Worm (Caenorhabditis elegans) whole organism, L1 larva: ENCODE results near the gene npr-41.

ENCODE experiments used
- C16A3.4 ChIP-seq: fragments of 150-350 bp; optimal IDR thresholded peaks from 2 replicates; lab custom pipeline; 2014; ENCODE audit warnings: missing biosample characterization, missing genetic modification characterization
- C34B4.2 ChIP-seq: sonication (generic microtip); optimal IDR thresholded peaks from 2 replicates; lab custom pipeline; 2017; ENCODE audit warnings: mild to moderate bottlenecking, missing genetic modification characterization, missing compliant biosample characterization
- F16B12.6 ChIP-seq: fragments of 150-350 bp; optimal IDR thresholded peaks from 2 replicates; lab custom pipeline; 2014; ENCODE audit warnings: missing biosample characterization, missing genetic modification characterization
- Y116A8C.19 ChIP-seq: sonication (generic microtip); optimal IDR thresholded peaks from 2 replicates; lab custom pipeline; 2016; ENCODE audit warnings: missing compliant biosample characterization, missing genetic modification characterization, borderline replicate concordance
- aly-2 ChIP-seq: fragments of 150-350 bp; optimal IDR thresholded peaks from 2 replicates; lab custom pipeline; 2014; ENCODE audit warnings: missing biosample characterization, missing genetic modification characterization
- ama-1 ChIP-seq: fragments of 150-350 bp; optimal IDR thresholded peaks from 2 replicates; lab custom pipeline; 2014
- blmp-1 ChIP-seq: fragments of 150-350 bp; optimal IDR thresholded peaks from 2 replicates; lab custom pipeline; 2014; ENCODE audit warnings: missing biosample characterization, missing genetic modification characterization
- ceh-8 ChIP-seq: fragments of 200-800 bp; sonication (Bioruptor generic); optimal IDR thresholded peaks from 2 replicates; lab custom pipeline; 2018; ENCODE audit warnings: mild to moderate bottlenecking, missing genetic modification characterization, moderate library complexity, missing compliant biosample characterization
- dsc-1 ChIP-seq: sonication (generic microtip); optimal IDR thresholded peaks from 2 replicates; lab custom pipeline; 2016; ENCODE audit warnings: mild to moderate bottlenecking, missing genetic modification characterization, missing compliant biosample characterization
- efl-1 ChIP-seq, 4 experiments: fragments of 150-350 bp; optimal IDR thresholded peaks in 3 of 4; peaks in 1 of 4; 1 replicate in 1 of 4; 2 replicates in 3 of 4; lab custom pipeline; 2014; ENCODE audit warnings: missing biosample characterization in 2 of 4, missing genetic modification characterization in 2 of 4, missing genetic modification reagents in 2 of 4
- egl-13 ChIP-seq: sonication (generic microtip); optimal IDR thresholded peaks from 2 replicates; lab custom pipeline; 2016; ENCODE audit warnings: missing genotype, missing genetic modification reagents, missing genetic modification characterization, missing compliant biosample characterization
- egl-27 ChIP-seq, 2 experiments: fragments of 150-350 bp in 1 of 2; sonication (generic microtip); optimal IDR thresholded peaks; 3 replicates each; lab custom pipeline; 2017 to 2018; ENCODE audit warnings: missing biosample characterization in 2 of 2, missing genetic modification characterization in 2 of 2, missing genetic modification reagents in 2 of 2
- elt-2 ChIP-seq: sonication (generic microtip); optimal IDR thresholded peaks from 2 replicates; lab custom pipeline; 2016; ENCODE audit warnings: missing genetic modification characterization, mild to moderate bottlenecking, inconsistent platforms, missing compliant biosample characterization, missing genetic modification reagents
- elt-3 ChIP-seq, 6 experiments: fragments of 150-350 bp in 1 of 6; sonication (generic microtip); optimal IDR thresholded peaks; 2 replicates each; lab custom pipeline; 2017 to 2018; ENCODE audit warnings: missing biosample characterization in 6 of 6, missing genetic modification characterization in 6 of 6, inconsistent platforms in 1 of 6
- fkh-10 ChIP-seq: sonication (generic microtip); optimal IDR thresholded peaks from 2 replicates; lab custom pipeline; 2017; ENCODE audit warnings: missing biosample characterization, missing genetic modification reagents, missing genetic modification characterization
- fkh-4 ChIP-seq: sonication (generic microtip); optimal IDR thresholded peaks from 2 replicates; lab custom pipeline; 2016; ENCODE audit warnings: missing compliant biosample characterization, missing genetic modification characterization, borderline replicate concordance
- fos-1 ChIP-seq: fragments of 150-350 bp; optimal IDR thresholded peaks from 2 replicates; lab custom pipeline; 2014; ENCODE audit warnings: missing biosample characterization, missing genetic modification characterization
- hlh-4 ChIP-seq: sonication (generic microtip); optimal IDR thresholded peaks from 2 replicates; lab custom pipeline; 2016; ENCODE audit warnings: mild to moderate bottlenecking, missing genetic modification characterization, missing compliant biosample characterization
- isw-1 ChIP-seq: fragments of 200-800 bp; sonication (Bioruptor generic); IDR thresholded peaks from 2 replicates; pipeline ENCODE4 v1.3.6; 2022; ENCODE audit warnings: missing genetic modification characterization, missing compliant biosample characterization
- jun-1 ChIP-seq: fragments of 150-350 bp; optimal IDR thresholded peaks from 2 replicates; lab custom pipeline; 2014; ENCODE audit warnings: missing biosample characterization, missing genetic modification reagents, missing genetic modification characterization
- lin-15B ChIP-seq: fragments of 150-350 bp; sonication (generic microtip); optimal IDR thresholded peaks from 3 replicates; lab custom pipeline; 2014; ENCODE audit warnings: missing biosample characterization, missing genetic modification characterization
- mdl-1 ChIP-seq, 2 experiments: fragments of 150-350 bp; optimal IDR thresholded peaks; 2 replicates each; lab custom pipeline; 2014 to 2017; ENCODE audit warnings: missing biosample characterization in 2 of 2, missing genetic modification characterization in 2 of 2, inconsistent platforms in 1 of 2
- mef-2 ChIP-seq: fragments of 150-350 bp; optimal IDR thresholded peaks from 2 replicates; lab custom pipeline; 2014; ENCODE audit warnings: missing biosample characterization, missing genetic modification characterization
- nhr-19 ChIP-seq: fragments of 200-800 bp; sonication (Bioruptor generic); conservative IDR thresholded peaks from 2 replicates; pipeline ENCODE4 v1.3.6; 2022; ENCODE audit warnings: missing genetic modification characterization, missing compliant biosample characterization
- nhr-20 ChIP-seq: sonication (generic microtip); optimal IDR thresholded peaks from 2 replicates; lab custom pipeline; 2016; ENCODE audit warnings: mild to moderate bottlenecking, missing genetic modification characterization, missing compliant biosample characterization
- nhr-237 ChIP-seq: fragments of 150-350 bp; optimal IDR thresholded peaks from 2 replicates; lab custom pipeline; 2014; ENCODE audit warnings: missing biosample characterization, missing genetic modification characterization
- nhr-28 ChIP-seq: fragments of 150-350 bp; optimal IDR thresholded peaks from 2 replicates; lab custom pipeline; 2014; ENCODE audit warnings: missing biosample characterization, missing genetic modification characterization
- nhr-71 ChIP-seq: sonication (generic microtip); optimal IDR thresholded peaks from 2 replicates; lab custom pipeline; 2016; ENCODE audit warnings: mild to moderate bottlenecking, missing genetic modification characterization, moderate library complexity, missing compliant biosample characterization
- nhr-77 ChIP-seq: fragments of 150-350 bp; optimal IDR thresholded peaks from 2 replicates; lab custom pipeline; 2014; ENCODE audit warnings: missing biosample characterization, missing genetic modification characterization
- nhr-84 ChIP-seq: sonication (generic microtip); optimal IDR thresholded peaks from 2 replicates; lab custom pipeline; 2017; ENCODE audit warnings: missing biosample characterization, missing genetic modification characterization
- nhr-85 ChIP-seq: sonication (generic microtip); peaks from one replicate; lab custom pipeline; 2016; ENCODE audit warnings: missing genetic modification characterization, inconsistent platforms, missing compliant biosample characterization
- nhr-90 ChIP-seq: sonication (generic microtip); optimal IDR thresholded peaks from 2 replicates; lab custom pipeline; 2016; ENCODE audit warnings: mild to moderate bottlenecking, missing genetic modification characterization, missing compliant biosample characterization; ENCODE audit not compliant: poor library complexity
- pqm-1 ChIP-seq: sonication (generic microtip); optimal IDR thresholded peaks from 3 replicates; lab custom pipeline; 2017; ENCODE audit warnings: missing biosample characterization, missing genetic modification characterization
- snpc-4 ChIP-seq: fragments of 150-350 bp; optimal IDR thresholded peaks from 2 replicates; lab custom pipeline; 2014; ENCODE audit warnings: missing biosample characterization, missing genetic modification characterization
- sox-4 ChIP-seq: sonication (generic microtip); optimal IDR thresholded peaks from 2 replicates; lab custom pipeline; 2016; ENCODE audit warnings: missing genetic modification characterization, missing compliant biosample characterization
- sptf-1 ChIP-seq: fragments of 150-350 bp; optimal IDR thresholded peaks from 2 replicates; lab custom pipeline; 2014; ENCODE audit warnings: missing biosample characterization, missing genetic modification characterization
- sup-37 ChIP-seq: fragments of 200-800 bp; sonication (Bioruptor generic); optimal IDR thresholded peaks from 2 replicates; lab custom pipeline; 2018; ENCODE audit warnings: mild to moderate bottlenecking, missing genetic modification characterization, missing compliant biosample characterization
- swsn-7 ChIP-seq: sonication (generic microtip); optimal IDR thresholded peaks from 2 replicates; lab custom pipeline; 2016; ENCODE audit warnings: missing genetic modification characterization, missing compliant biosample characterization
- unc-86 ChIP-seq: sonication (generic microtip); optimal IDR thresholded peaks from 2 replicates; lab custom pipeline; 2016; ENCODE audit warnings: missing genetic modification characterization, missing compliant biosample characterization
- unc-98 ChIP-seq: fragments of 200-800 bp; sonication (Bioruptor generic); IDR thresholded peaks from 2 replicates; pipeline ENCODE4 v1.3.6; 2022; ENCODE audit warnings: missing genetic modification characterization, missing compliant biosample characterization
- vab-15 ChIP-seq: sonication (generic microtip); optimal IDR thresholded peaks from 2 replicates; lab custom pipeline; 2017; ENCODE audit warnings: missing genotype, mild to moderate bottlenecking, missing genetic modification characterization, missing compliant biosample characterization
- zag-1 ChIP-seq: fragments of 150-350 bp; optimal IDR thresholded peaks from 2 replicates; lab custom pipeline; 2014; ENCODE audit warnings: missing biosample characterization, missing genetic modification characterization
- zip-4 ChIP-seq: fragments of 200-800 bp; sonication (Bioruptor generic); optimal IDR thresholded peaks from 2 replicates; lab custom pipeline; 2018; ENCODE audit warnings: mild to moderate bottlenecking, missing genetic modification characterization, moderate library complexity, missing compliant biosample characterization
- ztf-11 ChIP-seq, 2 experiments: sonication (generic microtip); optimal IDR thresholded peaks; 2 replicates each; lab custom pipeline; 2016 to 2017; ENCODE audit warnings: missing genetic modification characterization in 2 of 2, missing biosample characterization in 1 of 2, missing compliant biosample characterization in 1 of 2
- ztf-4 ChIP-seq: fragments of 150-350 bp; optimal IDR thresholded peaks from 2 replicates; lab custom pipeline; 2014; ENCODE audit warnings: missing biosample characterization, missing genetic modification characterization

Gene npr-41

ce11 chrII:11473525-11474181 lies 36.8 kb upstream of the npr-41 start, which contains the start of the genes metl-1 and W02B12.11 (continued):
- TF ChIP-seq dsc-1 (tag; lab: Kevin White, UChicago) = peak; percentile 90
- TF ChIP-seq ztf-4 (tag; lab: Kevin White, UChicago) = peak; percentile 80
- TF ChIP-seq mef-2 (tag; lab: Kevin White, UChicago) = no peak
- TF ChIP-seq fkh-4 = peak; percentile 46
- TF ChIP-seq sup-37 (GFP tag; lab: Kevin White, UChicago) = peak; percentile 9
- TF ChIP-seq, all 84 proteins: peak for 59

- TF ChIP-seq jun-1 = no peak
- no peak for TF ChIP-seq fkh-10 (GFP tag; lab: Kevin White, UChicago)
- TF ChIP-seq sup-37 (GFP tag; lab: Kevin White, UChicago) = no peak
- no peak for TF ChIP-seq Y116A8C.19 (tag; lab: Kevin White, UChicago)
- no peak for TF ChIP-seq sox-4
- TF ChIP-seq elt-2 = no peak
- TF ChIP-seq hlh-4 (tag; lab: Kevin White, UChicago) = no peak
- TF ChIP-seq ceh-8 = no peak
- TF ChIP-seq ztf-4 (tag; lab: Kevin White, UChicago) = no peak
- no peak for TF ChIP-seq nhr-84 (tag; lab: Kevin White, UChicago)
- no peak for TF ChIP-seq blmp-1 (tag; lab: Kevin White, UChicago)
- no peak for TF ChIP-seq efl-1 (optimal IDR thresholded peaks at IDR 0.05; lab: Kevin White, UChicago)
- TF ChIP-seq efl-1 (GFP tag; optimal IDR thresholded peaks at IDR 0.05 in 1 of 2; lab: Kevin White, UChicago) = no peak
- TF ChIP-seq ama-1 = no peak
- TF ChIP-seq zag-1 (tag; lab: Kevin White, UChicago) = no peak
- TF ChIP-seq nhr-237 (tag; lab: Kevin White, UChicago) = no peak
- TF ChIP-seq snpc-4 = no peak
- no peak for TF ChIP-seq swsn-7
Observed at ce11 chrII:11476410-11476809, 34.1 kb upstream of the npr-41 start, which contains the start of gene W02B12.16. TSS of gene W02B12.16 (minus strand) at chrII:11476510.

- TF ChIP-seq C34B4.2 (tag; lab: Kevin White, UChicago) = no peak
- TF ChIP-seq jun-1 = no peak
- no peak for TF ChIP-seq zip-4
- TF ChIP-seq elt-3 (tag; optimal IDR thresholded peaks at IDR 0.05; lab: Kevin White, UChicago) = no peak
- no peak for TF ChIP-seq nhr-90 (tag; lab: Kevin White, UChicago)
- TF ChIP-seq sptf-1 (tag; lab: Kevin White, UChicago) = no peak
- TF ChIP-seq lin-15B (tag; lab: Kevin White, UChicago) = no peak
- TF ChIP-seq nhr-84 (tag; lab: Kevin White, UChicago) = no peak
- no peak for TF ChIP-seq isw-1
- TF ChIP-seq zag-1 (tag; lab: Kevin White, UChicago) = no peak
- TF ChIP-seq pqm-1 = no peak
- TF ChIP-seq vab-15 = no peak
- no peak for TF ChIP-seq ztf-11 (tag; optimal IDR thresholded peaks at IDR 0.05; lab: Kevin White, UChicago)
- TF ChIP-seq nhr-19 (GFP tag; lab: Robert Waterston, UW) = no peak
- TF ChIP-seq elt-2 = no peak
- no peak for TF ChIP-seq nhr-85 (tag; lab: Kevin White, UChicago)
- no peak for TF ChIP-seq unc-98 (GFP tag; lab: Robert Waterston, UW)
- TF ChIP-seq, all 84 proteins: peak for 0
Observed at ce11 chrII:11479076-11479475, 31.4 kb upstream of the npr-41 start, which contains the start of gene W02B12.12. TSS of gene W02B12.12 (minus strand) at chrII:11479176.

- TF ChIP-seq mdl-1 (tag; optimal IDR thresholded peaks at IDR 0.05; lab: Kevin White, UChicago) (peak in 1 of 2 experiments; percentile 85), unc-86 (peak; percentile 16), fkh-10 (GFP tag; lab: Kevin White, UChicago) (peak; percentile 40), F16B12.6 (tag; lab: Kevin White, UChicago) (peak; percentile 46), elt-3 (tag; optimal IDR thresholded peaks at IDR 0.05; lab: Kevin White, UChicago) (peak in 2 of 6 experiments; percentile 34 to 51), egl-13 (peak; percentile 19), ama-1 (no peak), C16A3.4 (tag; lab: Kevin White, UChicago) (peak; percentile 83), nhr-71 (tag; lab: Kevin White, UChicago) (peak; percentile 80), swsn-7 (peak; percentile 70), elt-2 (peak; percentile 50), C34B4.2 (tag; lab: Kevin White, UChicago) (no peak), sup-37 (GFP tag; lab: Kevin White, UChicago) (no peak), vab-15 (peak; percentile 48), nhr-28 (tag; lab: Kevin White, UChicago) (no peak), aly-2 (tag; lab: Kevin White, UChicago) (peak; percentile 69), egl-27 (tag; optimal IDR thresholded peaks at IDR 0.05; lab: Kevin White, UChicago) (peak in 1 of 2 experiments; percentile 25), pqm-1 (no peak), nhr-77 (tag; lab: Kevin White, UChicago) (peak; percentile 41), nhr-19 (GFP tag; lab: Robert Waterston, UW) (peak; percentile 76), fos-1 (peak; percentile 8), nhr-20 (tag; lab: Kevin White, UChicago) (peak; percentile 68)
Observed at ce11 chrII:11484600-11484999, 25.9 kb upstream of the npr-41 start.
